Worm (Caenorhabditis elegans) whole organism, L2 larva: ENCODE results near the gene pept-2.

Experiments
- R02D3.7 ChIP-seq: fragments of 150-350 bp; optimal IDR thresholded peaks from 2 replicates; lab custom pipeline; 2014; ENCODE audit warnings: missing biosample characterization, missing genetic modification characterization
- ama-1 ChIP-seq: fragments of 150-350 bp; optimal IDR thresholded peaks from 2 replicates; lab custom pipeline; 2018; ENCODE audit warnings: inconsistent platforms
- ceh-82 ChIP-seq: fragments of 150-350 bp; optimal IDR thresholded peaks from 2 replicates; lab custom pipeline; 2014; ENCODE audit warnings: missing biosample characterization, missing genetic modification characterization
- egl-27 ChIP-seq: sonication (generic microtip); optimal IDR thresholded peaks from 3 replicates; lab custom pipeline; 2017; ENCODE audit warnings: missing biosample characterization, missing genetic modification reagents, missing genetic modification characterization
- elt-1 ChIP-seq: fragments of 150-350 bp; optimal IDR thresholded peaks from 2 replicates; lab custom pipeline; 2014; ENCODE audit warnings: missing biosample characterization, missing genetic modification characterization
- gmeb-1 ChIP-seq: fragments of 150-350 bp; optimal IDR thresholded peaks from 2 replicates; lab custom pipeline; 2014; ENCODE audit warnings: missing biosample characterization, missing genetic modification characterization
- nhr-12 ChIP-seq: fragments of 150-350 bp; optimal IDR thresholded peaks from 2 replicates; lab custom pipeline; 2014; ENCODE audit warnings: missing biosample characterization, missing genetic modification characterization
- nhr-21 ChIP-seq: fragments of 150-350 bp; optimal IDR thresholded peaks from 2 replicates; lab custom pipeline; 2014; ENCODE audit warnings: missing biosample characterization, missing genetic modification characterization
- nhr-25 ChIP-seq: fragments of 150-350 bp; sonication (generic microtip); optimal IDR thresholded peaks from 3 replicates; lab custom pipeline; 2014; ENCODE audit warnings: missing biosample characterization, missing genetic modification characterization
- skn-1 ChIP-seq: sonication (generic microtip); optimal IDR thresholded peaks from 2 replicates; lab custom pipeline; 2017; ENCODE audit warnings: missing biosample characterization, missing genetic modification characterization
- snpc-4 ChIP-seq: fragments of 150-350 bp; optimal IDR thresholded peaks from 2 replicates; lab custom pipeline; 2014; ENCODE audit warnings: missing biosample characterization, missing genetic modification characterization
- unc-62 ChIP-seq: fragments of 150-350 bp; optimal IDR thresholded peaks from 2 replicates; lab custom pipeline; 2014; ENCODE audit warnings: missing biosample characterization, missing genetic modification reagents, missing genetic modification characterization
- zag-1 ChIP-seq: fragments of 150-350 bp; optimal IDR thresholded peaks from 2 replicates; lab custom pipeline; 2014; ENCODE audit warnings: missing biosample characterization, missing genetic modification characterization

- TF ChIP-seq ceh-82 (tag; lab: Kevin White, UChicago), result no peak
- TF ChIP-seq ama-1 (lab: Kevin White, UChicago), result no peak
- TF ChIP-seq skn-1 (tag; lab: Kevin White, UChicago), result no peak
- no peak for TF ChIP-seq egl-27 (tag; lab: Kevin White, UChicago)
- TF ChIP-seq snpc-4 (tag; lab: Kevin White, UChicago), result no peak
- TF ChIP-seq elt-1 (tag; lab: Kevin White, UChicago), result no peak
- no peak for TF ChIP-seq zag-1 (tag; lab: Kevin White, UChicago)
- TF ChIP-seq nhr-21 (tag; lab: Kevin White, UChicago), result no peak
- TF ChIP-seq unc-62 (GFP tag; lab: Kevin White, UChicago), result no peak
- no peak for TF ChIP-seq gmeb-1 (tag; lab: Kevin White, UChicago)
- TF ChIP-seq R02D3.7, result no peak
- TF ChIP-seq nhr-12, result no peak
- TF ChIP-seq nhr-25, result no peak
Measured at ce11 chrIV:10820114-10820513, 29.7 kb downstream of the pept-2 start.
